Comparison of ENCODE assay signal across 2 fruit fly cellular contexts in genomic region chr3R:14296700-14297099, dm6.
A peak's percentile ranks its signal among the peaks of the same experiment; 100 is the strongest.
TF ChIP-seq lines count a peak whose summit lies in the region.

No protein-coding gene starts in this region.

- TF ChIP-seq CTCF in whole organism, embryonic (GFP tag; optimal IDR thresholded peaks at IDR 0.05; lab: Kevin White, UChicago) = no peak

TF ChIP-seq in whole organism, embryonic, 481 proteins besides CTCF, POLR2A, EP300 and RAD21:
- TF ChIP-seq bsh (GFP tag; optimal IDR thresholded peaks at IDR 0.05; lab: Kevin White, UChicago) (no peak), Dref (GFP tag; IDR thresholded peaks at IDR 0.05; lab: Robert Waterston, UW) (no peak), CG4617 (GFP tag; optimal IDR thresholded peaks at IDR 0.05; lab: Kevin White, UChicago; ENCODE audit: borderline replicate concordance) (no peak), CG12219 (GFP tag; optimal IDR thresholded peaks at IDR 0.05; lab: Kevin White, UChicago) (no peak), CG10543 (GFP tag; optimal IDR thresholded peaks at IDR 0.05; lab: Kevin White, UChicago) (no peak), BtbVII (GFP tag; optimal IDR thresholded peaks at IDR 0.05; lab: Kevin White, UChicago) (peak; percentile 21), CG18599 (GFP tag; optimal IDR thresholded peaks at IDR 0.05; lab: Kevin White, UChicago) (peak; percentile 24), CG14441 (GFP tag; IDR thresholded peaks at IDR 0.05; lab: Robert Waterston, UW) (no peak), sens (GFP tag; lab: Kevin White, UChicago) (peak; percentile 42), Med (GFP tag; lab: Kevin White, UChicago) (peak; percentile 52), CG2678 (tag; optimal IDR thresholded peaks at IDR 0.05; lab: Kevin White, UChicago) (no peak), da (GFP tag; optimal IDR thresholded peaks at IDR 0.05; lab: Kevin White, UChicago) (no peak), Camta (GFP tag; optimal IDR thresholded peaks at IDR 0.05; lab: Kevin White, UChicago) (no peak), Hmr (GFP tag; optimal IDR thresholded peaks at IDR 0.05; lab: Kevin White, UChicago) (peak; percentile 18), CG11504 (tag; optimal IDR thresholded peaks at IDR 0.05; lab: Kevin White, UChicago) (no peak), CG17186 (GFP tag; optimal IDR thresholded peaks at IDR 0.05; lab: Kevin White, UChicago) (no peak)

TF ChIP-seq in whole organism, pupa, 21 proteins besides CTCF, POLR2A, EP300 and RAD21:
- TF ChIP-seq EcR (GFP tag; optimal IDR thresholded peaks at IDR 0.05; lab: Kevin White, UChicago) = peak; percentile 71
- TF ChIP-seq CG9948 (tag; optimal IDR thresholded peaks at IDR 0.05; lab: Kevin White, UChicago) = no peak
TF ChIP-seq in whole organism, pupa: peak in this region for 1.
